Worm (Caenorhabditis elegans) whole organism, late embryonic: Measurements from ENCODE around the gene F22E5.2.

Source experiments
- K02D7.2 ChIP-seq: sonication (generic microtip); optimal IDR thresholded peaks from 2 replicates; lab custom pipeline; 2017; ENCODE audit warnings: mild to moderate bottlenecking, missing genetic modification characterization, missing compliant biosample characterization
- ahr-1 ChIP-seq: sonication (generic microtip); optimal IDR thresholded peaks from 2 replicates; lab custom pipeline; 2016; ENCODE audit warnings: missing genetic modification characterization, missing compliant biosample characterization
- ceh-18 ChIP-seq: sonication (generic microtip); optimal IDR thresholded peaks from 2 replicates; lab custom pipeline; 2016; ENCODE audit warnings: missing genetic modification characterization, missing compliant biosample characterization
- ceh-2 ChIP-seq: sonication (generic microtip); optimal IDR thresholded peaks from 2 replicates; lab custom pipeline; 2016; ENCODE audit warnings: missing genotype, missing genetic modification characterization, missing compliant biosample characterization
- ceh-48 ChIP-seq: sonication (generic microtip); optimal IDR thresholded peaks from 2 replicates; lab custom pipeline; 2016; ENCODE audit warnings: missing genetic modification characterization, inconsistent platforms, missing compliant biosample characterization
- ceh-6 ChIP-seq: fragments of 200-800 bp; sonication (Bioruptor generic); optimal IDR thresholded peaks from 2 replicates; lab custom pipeline; 2018; ENCODE audit warnings: mild to moderate bottlenecking, missing genetic modification characterization, missing compliant biosample characterization
- che-1 ChIP-seq: sonication (generic microtip); optimal IDR thresholded peaks from 2 replicates; lab custom pipeline; 2016; ENCODE audit warnings: mild to moderate bottlenecking, missing genetic modification characterization, missing compliant biosample characterization
- elt-2 ChIP-seq: sonication (generic microtip); optimal IDR thresholded peaks from 2 replicates; lab custom pipeline; 2016; ENCODE audit warnings: missing genetic modification reagents, missing genetic modification characterization, missing compliant biosample characterization
- nfya-1 ChIP-seq: sonication (generic microtip); optimal IDR thresholded peaks from 2 replicates; lab custom pipeline; 2017; ENCODE audit warnings: missing genetic modification characterization, mild to moderate bottlenecking, missing compliant biosample characterization, antibody characterized with exemption, moderate library complexity
- pha-4 ChIP-seq: fragments of 150-350 bp; optimal IDR thresholded peaks from 2 replicates; lab custom pipeline; 2018; ENCODE audit warnings: missing biosample characterization, missing genetic modification reagents, missing genetic modification characterization
- rnt-1 ChIP-seq: sonication (generic microtip); optimal IDR thresholded peaks from 2 replicates; lab custom pipeline; 2016; ENCODE audit warnings: missing genetic modification characterization, missing compliant biosample characterization
- tbx-2 ChIP-seq: sonication (generic microtip); optimal IDR thresholded peaks from 2 replicates; lab custom pipeline; 2016; ENCODE audit warnings: missing genetic modification characterization, missing compliant biosample characterization

DNA sequence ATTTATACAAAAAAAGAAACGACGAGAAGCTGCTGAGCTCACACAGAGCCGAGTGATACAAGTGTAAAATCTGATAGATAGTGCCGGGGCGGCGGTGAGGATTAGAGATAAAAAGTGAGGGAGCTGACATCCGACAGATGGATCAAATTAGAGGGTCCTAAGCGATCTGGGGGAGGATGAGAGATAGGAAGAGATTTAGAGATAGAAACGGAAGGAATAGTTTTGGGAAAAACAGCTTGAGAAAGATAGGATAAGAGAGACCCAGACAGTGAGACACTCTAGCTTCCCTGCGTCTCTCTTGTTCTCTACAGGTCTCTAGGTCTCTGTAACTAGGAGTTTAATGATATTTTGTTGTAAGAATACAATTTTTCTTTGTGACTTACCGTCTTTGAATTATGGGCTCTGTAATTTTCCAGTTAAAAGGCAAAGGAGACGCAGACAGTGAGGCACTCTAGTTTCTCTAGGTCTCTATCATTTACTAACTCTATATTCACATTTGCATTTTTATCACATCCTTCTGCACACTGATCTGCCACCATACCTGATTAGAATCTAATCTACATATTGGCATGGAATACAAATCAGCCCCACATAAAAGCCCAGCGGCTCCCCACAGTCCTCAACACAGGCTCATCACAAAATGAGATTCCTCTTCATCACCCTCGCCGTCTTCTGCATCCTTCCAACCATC lies 21.9 kb downstream of the F22E5.2 start, which contains the start of the genes sup-9 and nspf-1:
- TF ChIP-seq elt-2 (tag; lab: Kevin White, UChicago): no peak
- no peak for TF ChIP-seq K02D7.2 (tag; lab: Kevin White, UChicago)
- TF ChIP-seq nfya-1 (tag; lab: Kevin White, UChicago): no peak
- TF ChIP-seq ceh-2 (tag; lab: Kevin White, UChicago): no peak
- TF ChIP-seq pha-4: no peak
- TF ChIP-seq tbx-2 (tag; lab: Kevin White, UChicago): no peak
- no peak for TF ChIP-seq ceh-6 (GFP tag; lab: Kevin White, UChicago)
- TF ChIP-seq ceh-48 (tag; lab: Kevin White, UChicago): no peak
- TF ChIP-seq ahr-1 (tag; lab: Kevin White, UChicago): no peak
- TF ChIP-seq che-1 (tag; lab: Kevin White, UChicago): no peak
- no peak for TF ChIP-seq rnt-1 (tag; lab: Kevin White, UChicago)
- peak; percentile 36 for TF ChIP-seq ceh-18 (tag; lab: Kevin White, UChicago)
